Worm (Caenorhabditis elegans) whole organism, L4 larva: Measurements from ENCODE around the gene rars-1.

Experiments used
- nhr-237 ChIP-seq: sonication (generic microtip); optimal IDR thresholded peaks from 2 replicates; lab custom pipeline; 2017; ENCODE audit warnings: missing biosample characterization, missing genetic modification characterization
- nhr-25 ChIP-seq: sonication (generic microtip); optimal IDR thresholded peaks from 2 replicates; lab custom pipeline; 2017; ENCODE audit warnings: missing genetic modification characterization, mild to moderate bottlenecking, missing compliant biosample characterization, antibody characterized with exemption, moderate library complexity, borderline replicate concordance; ENCODE audit not compliant: insufficient read depth
- nhr-28 ChIP-seq: fragments of 150-350 bp; optimal IDR thresholded peaks from 2 replicates; lab custom pipeline; 2014; ENCODE audit warnings: missing biosample characterization, missing genetic modification characterization
- nhr-42 ChIP-seq: fragments of 200-800 bp; sonication (Bioruptor generic); IDR thresholded peaks from 2 replicates; pipeline ENCODE4 v1.3.6; 2022; ENCODE audit warnings: missing genetic modification characterization, missing compliant biosample characterization
- snpc-4 ChIP-seq: fragments of 150-350 bp; optimal IDR thresholded peaks from 2 replicates; lab custom pipeline; 2014; ENCODE audit warnings: missing biosample characterization, missing genetic modification characterization
- unc-62 ChIP-seq, 3 experiments: fragments of 150-350 bp in 1 of 3; sonication (generic microtip); optimal IDR thresholded peaks in 2 of 3; peaks in 1 of 3; 1 replicate in 1 of 3; 2 replicates in 2 of 3; lab custom pipeline; 2014 to 2017; ENCODE audit warnings: missing biosample characterization in 3 of 3, missing genetic modification characterization in 3 of 3, missing genetic modification reagents in 3 of 3, missing genotype in 1 of 3

DNA sequence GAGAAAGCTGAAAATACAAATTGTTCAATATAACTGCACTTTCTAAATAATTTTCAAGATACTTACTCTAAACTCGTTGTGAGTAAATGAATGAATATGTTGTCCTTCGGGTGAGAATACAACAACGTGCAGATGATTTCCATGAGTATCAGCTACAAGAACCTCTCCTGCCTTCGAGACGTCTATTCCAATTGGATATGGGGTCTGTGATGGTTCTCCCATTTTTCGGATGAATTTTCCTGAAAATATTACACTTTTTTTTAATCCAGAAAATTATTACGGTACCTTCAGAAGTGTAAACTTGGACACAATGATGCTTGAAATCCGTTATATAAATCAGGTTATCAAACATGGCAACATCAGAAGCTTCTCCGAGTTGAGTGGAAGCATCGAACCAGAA, 21.7 kb downstream of the rars-1 start:
- no peak for TF ChIP-seq nhr-42 (GFP tag; lab: Robert Waterston, UW)
- TF ChIP-seq nhr-237 (tag; lab: Kevin White, UChicago) = no peak
- TF ChIP-seq nhr-25 (tag; lab: Kevin White, UChicago) = no peak
- no peak for TF ChIP-seq snpc-4 (tag; lab: Kevin White, UChicago)
- TF ChIP-seq unc-62 (GFP tag; optimal IDR thresholded peaks at IDR 0.05 in 1 of 2; lab: Kevin White, UChicago) = peak in 1 of 2 experiments; percentile 91
- TF ChIP-seq unc-62 (tag; optimal IDR thresholded peaks at IDR 0.05; lab: Kevin White, UChicago) = no peak
- TF ChIP-seq nhr-28 = no peak
